Fruit fly (Drosophila melanogaster): ENCODE measurements around the gene mtgo.

The mtgo gene

DNA sequence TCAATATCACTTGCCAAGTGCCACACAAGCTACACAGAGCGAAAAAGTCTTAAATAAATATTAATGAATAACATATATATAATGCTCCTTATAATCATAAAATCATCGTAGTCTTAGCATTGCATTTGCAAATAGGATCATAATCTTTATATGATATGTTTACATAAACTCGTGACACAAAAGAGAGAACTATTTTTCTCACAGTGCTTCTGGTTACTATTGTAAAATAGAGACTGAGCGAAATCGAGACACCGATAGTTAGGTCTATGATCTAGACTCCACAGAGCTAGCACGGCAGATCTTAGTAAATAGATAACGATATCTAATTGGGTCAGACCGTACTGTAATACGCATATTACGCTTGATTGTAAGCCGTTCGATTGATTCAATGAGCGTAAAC is 164.9 kb downstream of the mtgo start (continued):
- no peak for TF ChIP-seq CG10431 (GFP tag; optimal IDR thresholded peaks at IDR 0.05)
- no peak for TF ChIP-seq Scr (GFP tag; IDR thresholded peaks at IDR 0.05; ENCODE audit: partially characterized antibody)
- TF ChIP-seq B-H2 (GFP tag; optimal IDR thresholded peaks at IDR 0.05): no peak
- TF ChIP-seq Blimp-1 (GFP tag; optimal IDR thresholded peaks at IDR 0.05): no peak
- TF ChIP-seq klu (GFP tag; IDR thresholded peaks at IDR 0.05): no peak
- TF ChIP-seq inv (GFP tag; IDR thresholded peaks at IDR 0.05; ENCODE audit: partially characterized antibody): no peak
- no peak for TF ChIP-seq NC2β (GFP tag; optimal IDR thresholded peaks at IDR 0.05)
- TF ChIP-seq CG17568 (GFP tag; optimal IDR thresholded peaks at IDR 0.05): peak; percentile 62
- TF ChIP-seq CG8359 (GFP tag; optimal IDR thresholded peaks at IDR 0.05; ENCODE audit: borderline replicate concordance): no peak
- TF ChIP-seq Awh (GFP tag; IDR thresholded peaks at IDR 0.05): no peak
- TF ChIP-seq CG15269 (tag; optimal IDR thresholded peaks at IDR 0.05): peak; percentile 87
- TF ChIP-seq CG1832 (GFP tag; optimal IDR thresholded peaks at IDR 0.05): no peak
- peak; percentile 74 for TF ChIP-seq nmo (GFP tag; optimal IDR thresholded peaks at IDR 0.05)
- TF ChIP-seq CG43689 (GFP tag; IDR thresholded peaks at IDR 0.05): peak; percentile 67; the same call in 1 of the 2 replicates
- TF ChIP-seq zen (tag; optimal IDR thresholded peaks at IDR 0.05): no peak
- TF ChIP-seq tio (GFP tag; optimal IDR thresholded peaks at IDR 0.05): peak; percentile 48
- no peak for TF ChIP-seq CG15073 (GFP tag; optimal IDR thresholded peaks at IDR 0.05)
- peak; percentile 83 for TF ChIP-seq CG10366 (GFP tag; IDR thresholded peaks at IDR 0.05)
- TF ChIP-seq CG16779 (GFP tag; IDR thresholded peaks at IDR 0.05): no peak
- peak; percentile 4 for TF ChIP-seq CG10462 (GFP tag; optimal IDR thresholded peaks at IDR 0.05)
- TF ChIP-seq Rfx (GFP tag; IDR thresholded peaks at IDR 0.05): peak; percentile 83
- no peak for TF ChIP-seq dan (GFP tag; IDR thresholded peaks at IDR 0.05)
- TF ChIP-seq pita (GFP tag; optimal IDR thresholded peaks at IDR 0.05): no peak
- TF ChIP-seq salm (tag; optimal IDR thresholded peaks at IDR 0.05): peak; percentile 32
- TF ChIP-seq CG7745 (tag; optimal IDR thresholded peaks at IDR 0.05): no peak
- no peak for TF ChIP-seq CG10147 (GFP tag; optimal IDR thresholded peaks at IDR 0.05)
- TF ChIP-seq cwo (GFP tag; optimal IDR thresholded peaks at IDR 0.05): no peak
- TF ChIP-seq shn (GFP tag; optimal IDR thresholded peaks at IDR 0.05): no peak
- TF ChIP-seq br (optimal IDR thresholded peaks at IDR 0.05): no peak
- TF ChIP-seq pnt (GFP tag; optimal IDR thresholded peaks at IDR 0.05): no peak
- TF ChIP-seq CG14014 (GFP tag; IDR thresholded peaks at IDR 0.05): peak; percentile 88
- no peak for TF ChIP-seq ham (GFP tag; IDR thresholded peaks at IDR 0.05)
- peak; percentile 58 for TF ChIP-seq dmrt11E (tag; optimal IDR thresholded peaks at IDR 0.05)
- peak; percentile 51 for TF ChIP-seq fd3F (GFP tag; optimal IDR thresholded peaks at IDR 0.05)
- TF ChIP-seq mam (GFP tag; optimal IDR thresholded peaks at IDR 0.05): peak; percentile 5
- no peak for TF ChIP-seq Lhr (GFP tag; optimal IDR thresholded peaks at IDR 0.05)
- TF ChIP-seq Sry-β (GFP tag; optimal IDR thresholded peaks at IDR 0.05): no peak
- TF ChIP-seq CG14441 (GFP tag; IDR thresholded peaks at IDR 0.05): no peak
- no peak for TF ChIP-seq CG6683 (GFP tag; optimal IDR thresholded peaks at IDR 0.05)
- no peak for TF ChIP-seq Dip2 (GFP tag; IDR thresholded peaks at IDR 0.05)
- TF ChIP-seq stc (GFP tag; IDR thresholded peaks at IDR 0.05): no peak
- TF ChIP-seq CG3726 (GFP tag; IDR thresholded peaks at IDR 0.05): no peak
- TF ChIP-seq unc-4 (GFP tag; IDR thresholded peaks at IDR 0.05; ENCODE audit: partially characterized antibody): no peak
- TF ChIP-seq CG2116 (GFP tag; optimal IDR thresholded peaks at IDR 0.05): no peak
- TF ChIP-seq CG4360 (GFP tag; IDR thresholded peaks at IDR 0.05): no peak
- TF ChIP-seq CG10267 (tag; optimal IDR thresholded peaks at IDR 0.05): peak; percentile 22
- TF ChIP-seq GATAe (GFP tag; conservative IDR thresholded peaks at IDR 0.05): no peak
- TF ChIP-seq slp2 (GFP tag; optimal IDR thresholded peaks at IDR 0.05): no peak
- TF ChIP-seq pfk (GFP tag; optimal IDR thresholded peaks at IDR 0.05): no peak
- TF ChIP-seq bcd (GFP tag; optimal IDR thresholded peaks at IDR 0.05): no peak
- no peak for TF ChIP-seq sima (GFP tag; optimal IDR thresholded peaks at IDR 0.05)

Measured in whole organism, embryonic.